Fruit fly (Drosophila melanogaster): Measurements from ENCODE around the gene alphaTub85E.

Gene alphaTub85E

dm6 chr3R:9704183-9705007, 28.7 kb downstream of the alphaTub85E start:
- TF ChIP-seq h (GFP tag; optimal IDR thresholded peaks at IDR 0.05) (peak; percentile 62), tai (GFP tag; optimal IDR thresholded peaks at IDR 0.05) (no peak), pan (optimal IDR thresholded peaks at IDR 0.05) (no peak), ey (GFP tag; optimal IDR thresholded peaks at IDR 0.05) (no peak), sage (GFP tag; optimal IDR thresholded peaks at IDR 0.05) (no peak), dl (GFP tag; optimal IDR thresholded peaks at IDR 0.05; ENCODE audit: insufficient read depth in 1 of 2, partially characterized antibody in 2 of 2) (peak in 1 of 2 experiments; percentile 75), dmrt93B (GFP tag; optimal IDR thresholded peaks at IDR 0.05) (no peak), rgr (GFP tag; optimal IDR thresholded peaks at IDR 0.05) (peak; percentile 23), OdsH (GFP tag; optimal IDR thresholded peaks at IDR 0.05) (no peak), psq (GFP tag; optimal IDR thresholded peaks at IDR 0.05) (peak; percentile 6), HLH106 (tag; optimal IDR thresholded peaks at IDR 0.05) (no peak), CG32264 (GFP tag; optimal IDR thresholded peaks at IDR 0.05) (no peak), N (GFP tag; optimal IDR thresholded peaks at IDR 0.05) (peak; percentile 80), dsf (GFP tag; optimal IDR thresholded peaks at IDR 0.05; ENCODE audit: borderline replicate concordance) (no peak), Rel (GFP tag; optimal IDR thresholded peaks at IDR 0.05) (no peak), Rel (tag; optimal IDR thresholded peaks at IDR 0.05) (peak; percentile 77), fru (GFP tag; optimal IDR thresholded peaks at IDR 0.05) (no peak), Mio (GFP tag; optimal IDR thresholded peaks at IDR 0.05) (no peak), Hr78 (GFP tag; optimal IDR thresholded peaks at IDR 0.05) (peak; percentile 23), Jra (GFP tag; optimal IDR thresholded peaks at IDR 0.05) (peak; percentile 62), foxo (GFP tag; optimal IDR thresholded peaks at IDR 0.05) (peak in 1 of 2 experiments; percentile 47), usp (GFP tag; optimal IDR thresholded peaks at IDR 0.05) (no peak), Myc (optimal IDR thresholded peaks at IDR 0.05) (no peak), Dfd (GFP tag; optimal IDR thresholded peaks at IDR 0.05) (peak; percentile 77), woc (GFP tag; optimal IDR thresholded peaks at IDR 0.05) (no peak), GATAd (GFP tag; optimal IDR thresholded peaks at IDR 0.05) (no peak), CrebA (GFP tag; optimal IDR thresholded peaks at IDR 0.05; ENCODE audit: borderline replicate concordance) (no peak), lola (GFP tag; optimal IDR thresholded peaks at IDR 0.05) (no peak), Dif (GFP tag; optimal IDR thresholded peaks at IDR 0.05; ENCODE audit: partially characterized antibody) (peak; percentile 70), br (GFP tag; optimal IDR thresholded peaks at IDR 0.05) (no peak), Abd-B (GFP tag; optimal IDR thresholded peaks at IDR 0.05) (no peak), Hr83 (GFP tag; optimal IDR thresholded peaks at IDR 0.05; ENCODE audit: poor library complexity, severe bottlenecking) (peak; percentile 70), sv (GFP tag; optimal IDR thresholded peaks at IDR 0.05) (no peak), Vsx2 (GFP tag; optimal IDR thresholded peaks at IDR 0.05; ENCODE audit: partially characterized antibody) (no peak), Sp1 (GFP tag; optimal IDR thresholded peaks at IDR 0.05) (no peak), CG9705 (GFP tag; optimal IDR thresholded peaks at IDR 0.05) (no peak)

- TF ChIP-seq fru (GFP tag; optimal IDR thresholded peaks at IDR 0.05) (no peak), woc (GFP tag; optimal IDR thresholded peaks at IDR 0.05) (no peak), Dif (GFP tag; optimal IDR thresholded peaks at IDR 0.05; ENCODE audit: partially characterized antibody) (no peak), Rel (GFP tag; optimal IDR thresholded peaks at IDR 0.05) (no peak), Rel (tag; optimal IDR thresholded peaks at IDR 0.05) (no peak), rgr (GFP tag; optimal IDR thresholded peaks at IDR 0.05) (no peak), sv (GFP tag; optimal IDR thresholded peaks at IDR 0.05) (no peak), Sp1 (GFP tag; optimal IDR thresholded peaks at IDR 0.05) (no peak), sage (GFP tag; optimal IDR thresholded peaks at IDR 0.05) (no peak)
These were observed 29.8 kb downstream of the alphaTub85E start for dm6 chr3R:9703273-9703672.

DNA sequence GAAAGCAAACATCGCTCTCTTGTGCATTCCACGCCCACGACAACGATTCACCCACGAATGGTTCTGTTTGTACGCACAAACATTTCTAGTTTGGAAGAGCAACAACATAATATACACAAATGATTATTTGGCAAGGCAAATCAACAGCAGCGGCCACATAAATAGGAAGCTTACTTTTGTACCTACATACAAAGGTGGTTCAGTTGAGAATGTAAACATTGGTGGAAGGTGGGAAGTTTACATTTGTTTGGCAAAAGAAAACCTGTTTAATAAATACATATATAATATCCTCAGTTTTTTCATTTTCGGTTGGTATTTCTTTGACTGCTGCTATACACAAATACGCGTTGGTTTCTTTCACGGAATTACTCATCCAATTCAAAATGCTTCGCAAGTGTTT, 30.5 kb downstream of the alphaTub85E start:
- TF ChIP-seq dsf (GFP tag; optimal IDR thresholded peaks at IDR 0.05; ENCODE audit: borderline replicate concordance) = peak; percentile 39
- TF ChIP-seq dmrt93B (GFP tag; optimal IDR thresholded peaks at IDR 0.05) = no peak
- TF ChIP-seq ey (GFP tag; optimal IDR thresholded peaks at IDR 0.05) = peak; percentile 67
- peak; percentile 32 for TF ChIP-seq psq (GFP tag; optimal IDR thresholded peaks at IDR 0.05)
- no peak for TF ChIP-seq Mio (GFP tag; optimal IDR thresholded peaks at IDR 0.05)
- TF ChIP-seq woc (GFP tag; optimal IDR thresholded peaks at IDR 0.05) = peak; percentile 9
- TF ChIP-seq Vsx2 (GFP tag; optimal IDR thresholded peaks at IDR 0.05; ENCODE audit: partially characterized antibody) = no peak
- TF ChIP-seq sv (GFP tag; optimal IDR thresholded peaks at IDR 0.05) = peak; percentile 91
- peak in 1 of 2 experiments; percentile 65 for TF ChIP-seq foxo (GFP tag; optimal IDR thresholded peaks at IDR 0.05)
- TF ChIP-seq fru (GFP tag; optimal IDR thresholded peaks at IDR 0.05) = peak; percentile 23
- peak; percentile 36 for TF ChIP-seq Rel (GFP tag; optimal IDR thresholded peaks at IDR 0.05)
- no peak for TF ChIP-seq Rel (tag; optimal IDR thresholded peaks at IDR 0.05)
- TF ChIP-seq Hnf4 (GFP tag; optimal IDR thresholded peaks at IDR 0.05) = peak; percentile 67
- peak; percentile 22 for TF ChIP-seq Sp1 (GFP tag; optimal IDR thresholded peaks at IDR 0.05)
- peak; percentile 37 for TF ChIP-seq br (GFP tag; optimal IDR thresholded peaks at IDR 0.05)
- peak; percentile 38 for TF ChIP-seq HLH106 (tag; optimal IDR thresholded peaks at IDR 0.05)
- no peak for TF ChIP-seq CG9705 (GFP tag; optimal IDR thresholded peaks at IDR 0.05)
- TF ChIP-seq jim (GFP tag; optimal IDR thresholded peaks at IDR 0.05) = no peak
- TF ChIP-seq h (GFP tag; optimal IDR thresholded peaks at IDR 0.05) = peak; percentile 74
- TF ChIP-seq Dfd (GFP tag; optimal IDR thresholded peaks at IDR 0.05) = no peak
- TF ChIP-seq lola (GFP tag; optimal IDR thresholded peaks at IDR 0.05) = no peak
- peak; percentile 16 for TF ChIP-seq GATAd (GFP tag; optimal IDR thresholded peaks at IDR 0.05)
- TF ChIP-seq Hr83 (GFP tag; optimal IDR thresholded peaks at IDR 0.05; ENCODE audit: poor library complexity, severe bottlenecking) = no peak
- peak; percentile 77 for TF ChIP-seq rgr (GFP tag; optimal IDR thresholded peaks at IDR 0.05)
- TF ChIP-seq OdsH (GFP tag; optimal IDR thresholded peaks at IDR 0.05) = peak; percentile 58
